Worm (Caenorhabditis elegans): ENCODE measurements around the gene trx-3.

trx-3 gene

DNA sequence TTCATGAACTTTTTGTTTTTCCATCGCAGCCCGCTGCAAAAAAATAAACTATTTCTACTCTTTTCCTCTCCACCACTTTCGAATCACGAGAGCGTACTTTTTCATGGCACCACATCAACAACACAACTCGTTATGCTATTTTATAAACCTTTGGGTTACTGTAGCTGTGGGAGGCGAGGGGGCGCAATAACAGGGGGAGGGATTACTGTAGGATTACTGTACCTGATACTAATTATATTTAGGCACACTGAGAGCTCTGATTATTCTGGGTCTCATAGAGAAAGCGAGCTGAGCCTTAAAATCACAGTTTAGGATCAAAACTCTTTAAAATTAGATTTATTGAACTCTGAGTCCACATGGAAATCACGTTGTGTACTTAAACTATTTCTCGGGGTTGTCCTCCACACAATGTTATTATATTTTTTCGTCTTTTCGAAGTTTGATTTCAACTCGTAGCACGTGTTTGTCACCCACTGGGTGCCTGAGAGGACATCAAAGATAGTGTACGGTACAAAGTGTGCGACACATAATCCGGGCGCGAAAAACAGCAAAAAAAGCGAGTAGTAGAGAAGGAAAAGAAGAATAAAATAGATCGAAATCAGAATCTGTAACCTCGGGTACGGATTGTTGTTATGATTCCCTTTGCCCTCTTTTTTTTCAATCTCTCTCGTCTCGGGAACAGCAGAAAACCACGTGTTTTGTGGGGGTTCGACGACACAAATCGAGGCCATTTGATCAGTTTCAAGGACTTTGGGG, 14.2 kb upstream of the trx-3 start (continued):
- peak in 1 of 2 experiments; percentile 23 for TF ChIP-seq efl-1 (optimal IDR thresholded peaks at IDR 0.05)
- peak; percentile 37 to 93 for TF ChIP-seq efl-1 (GFP tag; optimal IDR thresholded peaks at IDR 0.05 in 1 of 2)
- TF ChIP-seq fkh-8 (tag; optimal IDR thresholded peaks at IDR 0.05): no peak
- peak in 1 of 2 experiments; percentile 62 for TF ChIP-seq lsy-2 (tag; optimal IDR thresholded peaks at IDR 0.05)
- peak; percentile 44 for TF ChIP-seq nhr-47 (tag; optimal IDR thresholded peaks at IDR 0.05)

DNA sequence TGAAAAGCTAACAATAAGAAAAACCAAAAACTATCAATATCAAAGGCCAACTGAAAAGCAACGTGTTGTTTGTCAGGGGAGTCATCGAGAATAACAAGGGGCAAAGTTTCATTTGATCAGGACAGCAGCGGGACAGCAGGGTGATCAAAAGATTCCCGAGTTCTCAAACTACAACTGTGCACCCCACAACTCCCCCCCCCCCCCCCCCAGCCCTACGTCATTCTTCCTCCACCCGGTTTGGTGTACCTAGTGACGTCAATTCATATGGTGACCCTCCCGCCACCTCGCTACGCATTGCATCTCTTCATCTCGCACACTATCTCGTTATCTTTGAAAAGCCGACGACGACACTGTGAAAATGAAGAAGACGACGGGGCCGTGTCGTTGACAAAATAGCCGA, 13.1 kb upstream of the trx-3 start:
- no peak for TF ChIP-seq mab-9 (GFP tag; IDR thresholded peaks at IDR 0.05)
- TF ChIP-seq lin-39 (tag; optimal IDR thresholded peaks at IDR 0.05): no peak
- TF ChIP-seq nhr-85 (tag): peak; percentile 1
- no peak for TF ChIP-seq efl-1 (optimal IDR thresholded peaks at IDR 0.05)
- peak in 1 of 2 experiments; percentile 55 for TF ChIP-seq efl-1 (GFP tag; optimal IDR thresholded peaks at IDR 0.05 in 1 of 2)
- TF ChIP-seq tlp-1 (tag; optimal IDR thresholded peaks at IDR 0.05): no peak
- TF ChIP-seq unc-130 (tag; optimal IDR thresholded peaks at IDR 0.05): no peak
- peak; percentile 45 for TF ChIP-seq lin-14 (GFP tag; optimal IDR thresholded peaks at IDR 0.05)
- TF ChIP-seq dpl-1 (GFP tag; optimal IDR thresholded peaks at IDR 0.05): no peak
- no peak for TF ChIP-seq ztf-11 (tag; optimal IDR thresholded peaks at IDR 0.05)
- peak; percentile 27; the same call in 1 of the 2 replicates for TF ChIP-seq nhr-19 (GFP tag; conservative IDR thresholded peaks at IDR 0.05)
- peak; percentile 30 for TF ChIP-seq nhr-71 (tag; optimal IDR thresholded peaks at IDR 0.05)
- no peak for TF ChIP-seq efl-3 (GFP tag; optimal IDR thresholded peaks at IDR 0.05)

ce11 chrIV:4475362-4476086, 11.3 kb upstream of the trx-3 start:
- TF ChIP-seq ceh-90 (tag; optimal IDR thresholded peaks at IDR 0.05): no peak
- TF ChIP-seq pag-3 (tag; optimal IDR thresholded peaks at IDR 0.05; ENCODE audit: borderline replicate concordance, insufficient read depth): no peak
- no peak for TF ChIP-seq pqm-1 (tag; optimal IDR thresholded peaks at IDR 0.05)
- TF ChIP-seq lin-13 (GFP tag; optimal IDR thresholded peaks at IDR 0.05): no peak
- TF ChIP-seq nhr-90 (tag; optimal IDR thresholded peaks at IDR 0.05; ENCODE audit: poor library complexity): peak; percentile 32
- no peak for TF ChIP-seq fos-1 (tag; optimal IDR thresholded peaks at IDR 0.05)
- no peak for TF ChIP-seq ceh-88 (GFP tag; IDR thresholded peaks at IDR 0.05)
- no peak for TF ChIP-seq alr-1 (tag; optimal IDR thresholded peaks at IDR 0.05; ENCODE audit: borderline replicate concordance)
- peak; percentile 17 for TF ChIP-seq snu-23 (GFP tag; optimal IDR thresholded peaks at IDR 0.05)
- no peak for TF ChIP-seq ceh-82 (tag; optimal IDR thresholded peaks at IDR 0.05)
- no peak for TF ChIP-seq sup-37 (GFP tag; optimal IDR thresholded peaks at IDR 0.05)
- no peak for TF ChIP-seq egl-27 (tag; optimal IDR thresholded peaks at IDR 0.05)
- TF ChIP-seq unc-30 (tag; optimal IDR thresholded peaks at IDR 0.05): no peak
- TF ChIP-seq nhr-28 (tag; optimal IDR thresholded peaks at IDR 0.05): no peak
- no peak for TF ChIP-seq xbp-1 (tag; optimal IDR thresholded peaks at IDR 0.05)
- TF ChIP-seq C34B4.2 (tag; optimal IDR thresholded peaks at IDR 0.05): no peak
- no peak for TF ChIP-seq blmp-1 (tag; optimal IDR thresholded peaks at IDR 0.05)
- no peak for TF ChIP-seq efl-1 (optimal IDR thresholded peaks at IDR 0.05)
- TF ChIP-seq efl-1 (GFP tag; optimal IDR thresholded peaks at IDR 0.05 in 1 of 2): peak in 1 of 2 experiments; percentile 45
- no peak for TF ChIP-seq egl-13 (tag; optimal IDR thresholded peaks at IDR 0.05)
- peak in 1 of 2 experiments; percentile 47 for TF ChIP-seq lsy-2 (tag; optimal IDR thresholded peaks at IDR 0.05)
- no peak for TF ChIP-seq nhr-237 (tag; optimal IDR thresholded peaks at IDR 0.05)
- TF ChIP-seq mef-2 (tag; optimal IDR thresholded peaks at IDR 0.05): no peak
- TF ChIP-seq nhr-47 (tag; optimal IDR thresholded peaks at IDR 0.05): no peak
- TF ChIP-seq mep-1 (tag; optimal IDR thresholded peaks at IDR 0.05): no peak
- TF ChIP-seq swsn-7 (tag; optimal IDR thresholded peaks at IDR 0.05): no peak
- no peak for TF ChIP-seq aha-1 (tag; optimal IDR thresholded peaks at IDR 0.05)
- TF ChIP-seq nhr-71 (tag; optimal IDR thresholded peaks at IDR 0.05): peak; percentile 39
- TF ChIP-seq ztf-11 (tag; optimal IDR thresholded peaks at IDR 0.05): no peak
- TF ChIP-seq unc-62 (GFP tag; optimal IDR thresholded peaks at IDR 0.05): no peak
- no peak for TF ChIP-seq nhr-84 (tag; optimal IDR thresholded peaks at IDR 0.05)
- TF ChIP-seq lin-39 (tag; optimal IDR thresholded peaks at IDR 0.05): no peak
- no peak for TF ChIP-seq isw-1 (GFP tag; IDR thresholded peaks at IDR 0.05)
- TF ChIP-seq hpl-2 (GFP tag; optimal IDR thresholded peaks at IDR 0.05): no peak
- TF ChIP-seq ztf-4 (tag; optimal IDR thresholded peaks at IDR 0.05): no peak
- no peak for TF ChIP-seq Y116A8C.19 (tag; optimal IDR thresholded peaks at IDR 0.05; ENCODE audit: borderline replicate concordance)
- peak; percentile 77 for TF ChIP-seq elt-2 (tag; optimal IDR thresholded peaks at IDR 0.05)
